Worm (Caenorhabditis elegans) whole organism, L1 larva: ENCODE results near the gene F59B1.6.

Source experiments
- C16A3.4 ChIP-seq: fragments of 150-350 bp; optimal IDR thresholded peaks from 2 replicates; lab custom pipeline; 2014; ENCODE audit warnings: missing biosample characterization, missing genetic modification characterization
- alr-1 ChIP-seq: fragments of 200-800 bp; sonication (Bioruptor generic); optimal IDR thresholded peaks from 2 replicates; lab custom pipeline; 2018; ENCODE audit warnings: borderline replicate concordance, mild to moderate bottlenecking, missing genetic modification characterization, missing compliant biosample characterization
- aly-2 ChIP-seq: fragments of 150-350 bp; optimal IDR thresholded peaks from 2 replicates; lab custom pipeline; 2014; ENCODE audit warnings: missing biosample characterization, missing genetic modification characterization
- blmp-1 ChIP-seq: fragments of 150-350 bp; optimal IDR thresholded peaks from 2 replicates; lab custom pipeline; 2014; ENCODE audit warnings: missing biosample characterization, missing genetic modification characterization
- ceh-82 ChIP-seq, 3 experiments: fragments of 150-350 bp in 1 of 3; sonication (generic microtip) in 2 of 3; optimal IDR thresholded peaks; 2 replicates each; lab custom pipeline; 2014 to 2017; ENCODE audit warnings: missing biosample characterization in 3 of 3, missing genetic modification characterization in 3 of 3
- dpl-1 ChIP-seq, 3 experiments: fragments of 150-350 bp in 2 of 3; sonication (generic microtip) in 1 of 3; optimal IDR thresholded peaks; 2 replicates each; lab custom pipeline; 2014 to 2017; ENCODE audit warnings: missing biosample characterization in 3 of 3, missing genetic modification characterization in 3 of 3, missing genetic modification reagents in 3 of 3
- dsc-1 ChIP-seq: sonication (generic microtip); optimal IDR thresholded peaks from 2 replicates; lab custom pipeline; 2016; ENCODE audit warnings: mild to moderate bottlenecking, missing genetic modification characterization, missing compliant biosample characterization
- efl-1 ChIP-seq, 4 experiments: fragments of 150-350 bp; optimal IDR thresholded peaks in 3 of 4; peaks in 1 of 4; 1 replicate in 1 of 4; 2 replicates in 3 of 4; lab custom pipeline; 2014; ENCODE audit warnings: missing biosample characterization in 2 of 4, missing genetic modification characterization in 2 of 4, missing genetic modification reagents in 2 of 4
- egl-27 ChIP-seq, 2 experiments: fragments of 150-350 bp in 1 of 2; sonication (generic microtip); optimal IDR thresholded peaks; 3 replicates each; lab custom pipeline; 2017 to 2018; ENCODE audit warnings: missing biosample characterization in 2 of 2, missing genetic modification characterization in 2 of 2, missing genetic modification reagents in 2 of 2
- elt-3 ChIP-seq, 6 experiments: fragments of 150-350 bp in 1 of 6; sonication (generic microtip); optimal IDR thresholded peaks; 2 replicates each; lab custom pipeline; 2017 to 2018; ENCODE audit warnings: missing biosample characterization in 6 of 6, missing genetic modification characterization in 6 of 6, inconsistent platforms in 1 of 6
- ets-5 ChIP-seq: fragments of 200-800 bp; sonication (Bioruptor generic); IDR thresholded peaks from 2 replicates; pipeline ENCODE4 v1.3.6; 2022; ENCODE audit warnings: missing genetic modification characterization, missing compliant biosample characterization
- hlh-4 ChIP-seq: sonication (generic microtip); optimal IDR thresholded peaks from 2 replicates; lab custom pipeline; 2016; ENCODE audit warnings: mild to moderate bottlenecking, missing genetic modification characterization, missing compliant biosample characterization
- jun-1 ChIP-seq: fragments of 150-350 bp; optimal IDR thresholded peaks from 2 replicates; lab custom pipeline; 2014; ENCODE audit warnings: missing biosample characterization, missing genetic modification reagents, missing genetic modification characterization
- lin-14 ChIP-seq: fragments of 200-800 bp; sonication (Bioruptor generic); optimal IDR thresholded peaks from 2 replicates; lab custom pipeline; 2018; ENCODE audit warnings: mild to moderate bottlenecking, missing genetic modification characterization, moderate library complexity, missing compliant biosample characterization
- lin-35 ChIP-seq, 2 experiments: fragments of 150-350 bp; optimal IDR thresholded peaks; 2 replicates each; lab custom pipeline; 2014; ENCODE audit warnings: missing biosample characterization in 2 of 2, missing genetic modification characterization in 2 of 2, missing genetic modification reagents in 2 of 2
- lin-39 ChIP-seq: fragments of 150-350 bp; optimal IDR thresholded peaks from 2 replicates; lab custom pipeline; 2014; ENCODE audit warnings: missing biosample characterization, missing genetic modification reagents, missing genetic modification characterization
- lir-3 ChIP-seq: sonication (generic microtip); optimal IDR thresholded peaks from 2 replicates; lab custom pipeline; 2016; ENCODE audit warnings: mild to moderate bottlenecking, missing genetic modification characterization, moderate library complexity, missing compliant biosample characterization; ENCODE audit not compliant: poor library complexity
- lsy-2 ChIP-seq, 2 experiments: fragments of 150-350 bp; optimal IDR thresholded peaks; 2 replicates each; lab custom pipeline; 2014; ENCODE audit warnings: missing biosample characterization in 2 of 2, missing genetic modification characterization in 2 of 2
- mdl-1 ChIP-seq, 2 experiments: fragments of 150-350 bp; optimal IDR thresholded peaks; 2 replicates each; lab custom pipeline; 2014 to 2017; ENCODE audit warnings: missing biosample characterization in 2 of 2, missing genetic modification characterization in 2 of 2, inconsistent platforms in 1 of 2
- nhr-19 ChIP-seq: fragments of 200-800 bp; sonication (Bioruptor generic); conservative IDR thresholded peaks from 2 replicates; pipeline ENCODE4 v1.3.6; 2022; ENCODE audit warnings: missing genetic modification characterization, missing compliant biosample characterization
- nhr-20 ChIP-seq: sonication (generic microtip); optimal IDR thresholded peaks from 2 replicates; lab custom pipeline; 2016; ENCODE audit warnings: mild to moderate bottlenecking, missing genetic modification characterization, missing compliant biosample characterization
- nhr-47 ChIP-seq: sonication (generic microtip); optimal IDR thresholded peaks from 2 replicates; lab custom pipeline; 2016; ENCODE audit warnings: mild to moderate bottlenecking, missing genetic modification characterization, moderate library complexity, missing compliant biosample characterization
- nhr-71 ChIP-seq: sonication (generic microtip); optimal IDR thresholded peaks from 2 replicates; lab custom pipeline; 2016; ENCODE audit warnings: mild to moderate bottlenecking, missing genetic modification characterization, moderate library complexity, missing compliant biosample characterization
- nhr-84 ChIP-seq: sonication (generic microtip); optimal IDR thresholded peaks from 2 replicates; lab custom pipeline; 2017; ENCODE audit warnings: missing biosample characterization, missing genetic modification characterization
- nhr-85 ChIP-seq: sonication (generic microtip); peaks from one replicate; lab custom pipeline; 2016; ENCODE audit warnings: missing genetic modification characterization, inconsistent platforms, missing compliant biosample characterization
- nhr-90 ChIP-seq: sonication (generic microtip); optimal IDR thresholded peaks from 2 replicates; lab custom pipeline; 2016; ENCODE audit warnings: mild to moderate bottlenecking, missing genetic modification characterization, missing compliant biosample characterization; ENCODE audit not compliant: poor library complexity
- rnt-1 ChIP-seq: sonication (generic microtip); optimal IDR thresholded peaks from 2 replicates; lab custom pipeline; 2016; ENCODE audit warnings: mild to moderate bottlenecking, missing genetic modification characterization, moderate library complexity, missing compliant biosample characterization
- snu-23 ChIP-seq: sonication (generic microtip); optimal IDR thresholded peaks from 2 replicates; lab custom pipeline; 2016; ENCODE audit warnings: missing genetic modification characterization, missing compliant biosample characterization
- swsn-7 ChIP-seq: sonication (generic microtip); optimal IDR thresholded peaks from 2 replicates; lab custom pipeline; 2016; ENCODE audit warnings: missing genetic modification characterization, missing compliant biosample characterization
- tbx-2 ChIP-seq: sonication (generic microtip); optimal IDR thresholded peaks from 2 replicates; lab custom pipeline; 2016; ENCODE audit warnings: missing genetic modification characterization, missing compliant biosample characterization
- unc-130 ChIP-seq: fragments of 150-350 bp; optimal IDR thresholded peaks from 2 replicates; lab custom pipeline; 2017; ENCODE audit warnings: missing biosample characterization, missing genetic modification characterization, inconsistent platforms
- unc-30 ChIP-seq: sonication (generic microtip); optimal IDR thresholded peaks from 2 replicates; lab custom pipeline; 2017; ENCODE audit warnings: missing biosample characterization, missing genetic modification characterization
- unc-62 ChIP-seq: fragments of 150-350 bp; optimal IDR thresholded peaks from 2 replicates; lab custom pipeline; 2014; ENCODE audit warnings: missing biosample characterization, missing genetic modification reagents, missing genetic modification characterization
- xbp-1 ChIP-seq: sonication (generic microtip); optimal IDR thresholded peaks from 2 replicates; lab custom pipeline; 2016; ENCODE audit warnings: missing genetic modification characterization, missing compliant biosample characterization
- zip-4 ChIP-seq: fragments of 200-800 bp; sonication (Bioruptor generic); optimal IDR thresholded peaks from 2 replicates; lab custom pipeline; 2018; ENCODE audit warnings: mild to moderate bottlenecking, missing genetic modification characterization, moderate library complexity, missing compliant biosample characterization

F59B1.6 gene

DNA sequence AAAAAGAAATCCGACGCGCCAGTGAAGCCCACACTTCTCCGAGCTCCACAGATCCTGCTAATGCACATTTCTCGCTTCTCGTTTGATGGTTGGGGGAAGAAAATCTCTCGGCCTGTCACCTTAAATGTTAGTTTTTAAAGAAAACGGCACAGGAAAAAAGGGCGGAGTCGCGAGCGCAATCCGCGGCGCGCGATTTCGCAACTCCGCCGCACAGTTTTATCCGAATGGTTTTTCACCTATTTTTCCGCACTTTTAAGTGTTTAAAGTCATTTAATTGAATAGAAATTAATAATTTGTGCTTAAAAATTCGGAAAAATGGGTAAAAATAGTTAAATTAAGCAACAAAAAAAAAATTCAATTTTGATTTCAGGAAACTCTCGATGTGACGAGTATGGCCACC, 43.9 kb downstream of the F59B1.6 start:
- TF ChIP-seq swsn-7 (tag; lab: Kevin White, UChicago) (peak; percentile 47), blmp-1 (tag; lab: Kevin White, UChicago) (no peak), alr-1 (tag; lab: Kevin White, UChicago) (no peak), ceh-82 (tag; optimal IDR thresholded peaks at IDR 0.05; lab: Kevin White, UChicago) (peak in 2 of 3 experiments; percentile 14 to 21), lin-39 (tag; lab: Kevin White, UChicago) (no peak), elt-3 (tag; optimal IDR thresholded peaks at IDR 0.05; lab: Kevin White, UChicago) (no peak), rnt-1 (peak; percentile 30), xbp-1 (peak; percentile 32), nhr-85 (tag; lab: Kevin White, UChicago) (peak; percentile 36), zip-4 (peak; percentile 1), efl-1 (optimal IDR thresholded peaks at IDR 0.05; lab: Kevin White, UChicago) (peak in 1 of 2 experiments; percentile 34), efl-1 (GFP tag; optimal IDR thresholded peaks at IDR 0.05 in 1 of 2; lab: Kevin White, UChicago) (peak in 1 of 2 experiments; percentile 88), jun-1 (tag; lab: Kevin White, UChicago) (no peak), lir-3 (tag; lab: Kevin White, UChicago) (no peak), unc-130 (peak; percentile 20), egl-27 (tag; optimal IDR thresholded peaks at IDR 0.05; lab: Kevin White, UChicago) (no peak), dpl-1 (GFP tag; optimal IDR thresholded peaks at IDR 0.05; lab: Kevin White, UChicago) (peak; percentile 10 to 16 (median 15)), C16A3.4 (tag; lab: Kevin White, UChicago) (peak; percentile 14), lin-14 (peak; percentile 21), lsy-2 (tag; optimal IDR thresholded peaks at IDR 0.05; lab: Kevin White, UChicago) (peak; percentile 19 to 38), nhr-71 (tag; lab: Kevin White, UChicago) (peak; percentile 48), nhr-47 (tag; lab: Kevin White, UChicago) (no peak), nhr-19 (GFP tag; lab: Robert Waterston, UW) (peak; percentile 38), tbx-2 (tag; lab: Kevin White, UChicago) (peak; percentile 12), unc-30 (tag; lab: Kevin White, UChicago) (no peak), dsc-1 (tag; lab: Kevin White, UChicago) (peak; percentile 6), nhr-84 (tag; lab: Kevin White, UChicago) (no peak), snu-23 (GFP tag; lab: Kevin White, UChicago) (peak; percentile 21), lin-35 (GFP tag; optimal IDR thresholded peaks at IDR 0.05; lab: Kevin White, UChicago) (peak; percentile 13 to 20), nhr-90 (no peak), nhr-20 (tag; lab: Kevin White, UChicago) (peak; percentile 29)

DNA sequence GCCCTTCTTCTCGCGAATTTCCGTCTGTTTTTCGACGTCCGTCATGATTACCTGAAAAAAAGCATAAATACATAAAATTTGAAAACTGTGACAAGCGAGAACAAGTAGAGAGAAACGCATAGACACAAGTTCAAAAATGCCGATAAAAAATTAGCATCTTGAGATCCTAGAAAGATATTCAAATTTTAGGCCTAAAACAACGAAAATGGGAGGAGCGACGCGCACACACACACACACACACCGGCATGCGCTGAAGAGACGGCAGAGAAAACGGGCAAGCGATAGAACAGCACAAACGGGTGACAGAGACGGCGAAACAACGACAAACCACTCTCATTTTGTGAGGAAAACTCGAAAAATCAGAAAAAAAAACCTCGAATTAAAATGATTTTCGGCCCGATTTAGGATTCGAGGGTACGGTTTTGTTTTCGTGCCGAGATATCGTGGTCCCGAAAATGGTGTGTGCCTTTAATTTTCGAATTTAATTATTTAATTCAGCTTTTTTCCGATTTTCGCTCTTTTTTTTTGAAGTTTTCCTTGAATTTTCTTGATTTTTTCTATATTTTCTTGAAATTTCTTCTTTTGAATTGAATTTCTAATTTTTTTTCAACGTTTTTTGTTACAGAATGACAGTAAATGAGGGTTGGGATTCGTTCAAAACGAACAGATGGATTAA, 45.3 kb downstream of the F59B1.6 start, which contains the start of the genes rpl-11.1 and T22F3.2:
Gene rpl-11.1 (minus strand): TSS at position 51 of the 676 bp plus-strand sequence.
Gene T22F3.2 (plus strand): TSS at position 626 of the 676 bp plus-strand sequence.
- TF ChIP-seq rnt-1 (peak; percentile 43), aly-2 (no peak), unc-62 (GFP tag; lab: Kevin White, UChicago) (no peak), elt-3 (tag; optimal IDR thresholded peaks at IDR 0.05; lab: Kevin White, UChicago) (peak in 1 of 6 experiments; percentile 7), lin-35 (GFP tag; optimal IDR thresholded peaks at IDR 0.05; lab: Kevin White, UChicago) (peak in 1 of 2 experiments; percentile 35), nhr-85 (tag; lab: Kevin White, UChicago) (peak; percentile 58), efl-1 (optimal IDR thresholded peaks at IDR 0.05; lab: Kevin White, UChicago) (peak; percentile 31 to 55), efl-1 (GFP tag; optimal IDR thresholded peaks at IDR 0.05 in 1 of 2; lab: Kevin White, UChicago) (peak in 1 of 2 experiments; percentile 33), lin-14 (peak; percentile 32), dpl-1 (GFP tag; optimal IDR thresholded peaks at IDR 0.05; lab: Kevin White, UChicago) (peak in 1 of 3 experiments; percentile 26), lsy-2 (tag; optimal IDR thresholded peaks at IDR 0.05; lab: Kevin White, UChicago) (peak in 1 of 2 experiments; percentile 30), ets-5 (GFP tag; lab: Robert Waterston, UW) (no peak), ceh-82 (tag; optimal IDR thresholded peaks at IDR 0.05; lab: Kevin White, UChicago) (peak in 1 of 3 experiments; percentile 35), mdl-1 (tag; optimal IDR thresholded peaks at IDR 0.05; lab: Kevin White, UChicago) (peak in 1 of 2 experiments; percentile 26)

DNA sequence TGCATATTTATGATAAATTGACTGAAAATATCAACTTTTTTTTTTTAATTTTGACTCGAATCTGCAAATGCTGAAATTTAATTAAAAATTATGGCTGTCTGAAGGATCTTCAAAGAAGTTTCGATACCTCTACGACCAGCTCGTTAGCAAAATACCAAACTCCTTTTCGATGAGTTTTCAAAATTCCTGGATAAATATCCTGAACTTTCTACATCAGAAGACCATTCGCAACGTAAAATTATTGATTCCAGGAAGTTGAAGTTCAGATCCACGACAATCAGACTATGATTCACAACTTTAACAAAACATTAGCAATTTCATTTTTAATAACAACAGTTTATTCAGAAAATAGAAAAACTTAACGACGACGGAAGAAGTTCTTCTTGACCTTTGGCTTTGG, 46.5 kb downstream of the F59B1.6 start:
- TF ChIP-seq aly-2, result peak; percentile 3
- TF ChIP-seq hlh-4 (tag; lab: Kevin White, UChicago), result no peak
